Worm (Caenorhabditis elegans) whole organism, late embryonic: ENCODE data around the gene F13H10.1.
"Not testable (repeated sequence)": the region's sequence is repeated elsewhere in the genome, so short reads cannot be mapped to it uniquely, and the experiment has no call there.

ENCODE experiments used
- C08G9.2 ChIP-seq: sonication (generic microtip); optimal IDR thresholded peaks from 2 replicates; lab custom pipeline; 2016; ENCODE audit warnings: mild to moderate bottlenecking, missing genetic modification characterization, moderate library complexity, missing compliant biosample characterization
- C38D4.7 ChIP-seq: fragments of 200-800 bp; sonication (Bioruptor generic); optimal IDR thresholded peaks from 2 replicates; lab custom pipeline; 2018; ENCODE audit warnings: mild to moderate bottlenecking, missing genetic modification characterization, moderate library complexity, missing compliant biosample characterization
- F13H6.1 ChIP-seq: sonication (generic microtip); optimal IDR thresholded peaks from 2 replicates; lab custom pipeline; 2016; ENCODE audit warnings: missing genetic modification characterization, missing compliant biosample characterization
- K02D7.2 ChIP-seq: sonication (generic microtip); optimal IDR thresholded peaks from 2 replicates; lab custom pipeline; 2017; ENCODE audit warnings: mild to moderate bottlenecking, missing genetic modification characterization, missing compliant biosample characterization
- K09A11.1 ChIP-seq: sonication (generic microtip); optimal IDR thresholded peaks from 2 replicates; lab custom pipeline; 2017; ENCODE audit warnings: antibody characterized with exemption, mild to moderate bottlenecking, missing genetic modification characterization, missing compliant biosample characterization; ENCODE audit not compliant: insufficient read depth
- Y22D7AL.16 ChIP-seq: sonication (generic microtip); optimal IDR thresholded peaks from 2 replicates; lab custom pipeline; 2016; ENCODE audit warnings: missing genetic modification characterization, missing compliant biosample characterization
- ama-1 ChIP-seq: fragments of 150-350 bp; optimal IDR thresholded peaks from 2 replicates; lab custom pipeline; 2014
- ceh-19 ChIP-seq: fragments of 200-800 bp; sonication (Bioruptor generic); optimal IDR thresholded peaks from 2 replicates; lab custom pipeline; 2018; ENCODE audit warnings: mild to moderate bottlenecking, missing genetic modification characterization, missing compliant biosample characterization
- ceh-2 ChIP-seq: sonication (generic microtip); optimal IDR thresholded peaks from 2 replicates; lab custom pipeline; 2016; ENCODE audit warnings: missing genotype, missing genetic modification characterization, missing compliant biosample characterization
- ceh-22 ChIP-seq: sonication (generic microtip); optimal IDR thresholded peaks from 2 replicates; lab custom pipeline; 2017; ENCODE audit warnings: missing biosample characterization, missing genetic modification characterization
- ceh-31 ChIP-seq: sonication (generic microtip); optimal IDR thresholded peaks from 2 replicates; lab custom pipeline; 2016; ENCODE audit warnings: missing genetic modification characterization, missing compliant biosample characterization
- ceh-34 ChIP-seq: sonication (generic microtip); optimal IDR thresholded peaks from 2 replicates; lab custom pipeline; 2016; ENCODE audit warnings: mild to moderate bottlenecking, missing genetic modification characterization, missing compliant biosample characterization
- ceh-48 ChIP-seq: sonication (generic microtip); optimal IDR thresholded peaks from 2 replicates; lab custom pipeline; 2016; ENCODE audit warnings: missing genetic modification characterization, inconsistent platforms, missing compliant biosample characterization
- che-1 ChIP-seq: sonication (generic microtip); optimal IDR thresholded peaks from 2 replicates; lab custom pipeline; 2016; ENCODE audit warnings: mild to moderate bottlenecking, missing genetic modification characterization, missing compliant biosample characterization
- elt-2 ChIP-seq: sonication (generic microtip); optimal IDR thresholded peaks from 2 replicates; lab custom pipeline; 2016; ENCODE audit warnings: missing genetic modification reagents, missing genetic modification characterization, missing compliant biosample characterization
- elt-4 ChIP-seq: sonication (generic microtip); optimal IDR thresholded peaks from 2 replicates; lab custom pipeline; 2016; ENCODE audit warnings: missing genetic modification characterization, missing compliant biosample characterization
- eyg-1 ChIP-seq: sonication (generic microtip); optimal IDR thresholded peaks from 2 replicates; lab custom pipeline; 2016; ENCODE audit warnings: missing genotype, missing genetic modification characterization, missing compliant biosample characterization
- fax-1 ChIP-seq: sonication (generic microtip); optimal IDR thresholded peaks from 2 replicates; lab custom pipeline; 2016; ENCODE audit warnings: missing genotype, missing genetic modification characterization, missing compliant biosample characterization
- gmeb-2 ChIP-seq: sonication (generic microtip); optimal IDR thresholded peaks from 2 replicates; lab custom pipeline; 2016; ENCODE audit warnings: missing genetic modification characterization, inconsistent platforms, missing compliant biosample characterization
- hlh-15 ChIP-seq: sonication (generic microtip); optimal IDR thresholded peaks from 2 replicates; lab custom pipeline; 2016; ENCODE audit warnings: missing genetic modification characterization, missing compliant biosample characterization
- hlh-30 ChIP-seq: sonication (generic microtip); optimal IDR thresholded peaks from 2 replicates; lab custom pipeline; 2017; ENCODE audit warnings: antibody characterized with exemption, missing genetic modification characterization, missing compliant biosample characterization; ENCODE audit not compliant: insufficient read depth
- lin-11 ChIP-seq: fragments of 200-800 bp; sonication (Bioruptor generic); optimal IDR thresholded peaks from 2 replicates; lab custom pipeline; 2018; ENCODE audit warnings: mild to moderate bottlenecking, missing genetic modification characterization, missing compliant biosample characterization
- mec-3 ChIP-seq: sonication (generic microtip); optimal IDR thresholded peaks from 2 replicates; lab custom pipeline; 2016; ENCODE audit warnings: borderline replicate concordance, missing genetic modification characterization, missing compliant biosample characterization
- nhr-11 ChIP-seq: fragments of 150-350 bp; optimal IDR thresholded peaks from 2 replicates; lab custom pipeline; 2014; ENCODE audit warnings: missing biosample characterization, missing genetic modification characterization
- nhr-232 ChIP-seq: sonication (generic microtip); optimal IDR thresholded peaks from 2 replicates; lab custom pipeline; 2016; ENCODE audit warnings: missing genetic modification characterization, missing compliant biosample characterization
- odd-2 ChIP-seq: sonication (generic microtip); optimal IDR thresholded peaks from 2 replicates; lab custom pipeline; 2017; ENCODE audit warnings: antibody characterized with exemption, mild to moderate bottlenecking, missing genetic modification characterization, missing compliant biosample characterization
- pag-3 ChIP-seq: sonication (generic microtip); optimal IDR thresholded peaks from 2 replicates; lab custom pipeline; 2016; ENCODE audit warnings: missing compliant biosample characterization, missing genetic modification characterization, borderline replicate concordance
- pax-1 ChIP-seq: fragments of 150-350 bp; optimal IDR thresholded peaks from 2 replicates; lab custom pipeline; 2014; ENCODE audit warnings: missing biosample characterization, missing genetic modification characterization
- rnt-1 ChIP-seq: sonication (generic microtip); optimal IDR thresholded peaks from 2 replicates; lab custom pipeline; 2016; ENCODE audit warnings: missing genetic modification characterization, missing compliant biosample characterization
- sdc-2 ChIP-seq: sonication (generic microtip); optimal IDR thresholded peaks from 2 replicates; lab custom pipeline; 2016; ENCODE audit warnings: missing genotype, missing genetic modification characterization, missing compliant biosample characterization
- sox-2 ChIP-seq: fragments of 200-800 bp; sonication (Bioruptor generic); IDR thresholded peaks from 2 replicates; pipeline ENCODE4 v1.3.6; 2022; ENCODE audit warnings: missing genetic modification reagents, missing genetic modification characterization, missing compliant biosample characterization
- tbx-2 ChIP-seq: sonication (generic microtip); optimal IDR thresholded peaks from 2 replicates; lab custom pipeline; 2016; ENCODE audit warnings: missing genetic modification characterization, missing compliant biosample characterization
- unc-3 ChIP-seq, 2 experiments: fragments of 200-800 bp in 1 of 2; sonication (Bioruptor generic) in 1 of 2; sonication (generic microtip) in 1 of 2; conservative IDR thresholded peaks in 1 of 2; optimal IDR thresholded peaks in 1 of 2; 2 replicates each; pipeline versions ENCODE4 v1.3.6 to Lab custom; 2016 to 2022; ENCODE audit warnings: missing compliant biosample characterization in 2 of 2, missing genetic modification characterization in 2 of 2, missing genetic modification reagents in 1 of 2
- unc-42 ChIP-seq: sonication (generic microtip); optimal IDR thresholded peaks from 2 replicates; lab custom pipeline; 2016; ENCODE audit warnings: missing genotype, missing genetic modification characterization, missing compliant biosample characterization
- unc-55 ChIP-seq: sonication (generic microtip); optimal IDR thresholded peaks from 2 replicates; lab custom pipeline; 2017; ENCODE audit warnings: missing biosample characterization, missing genetic modification reagents, missing genetic modification characterization

Gene F13H10.1

ce11 chrIV:11004273-11004672 lies at the start of gene F13H10.1:
Gene F13H10.1 (plus strand): TSS chrIV:11004573.
- TF ChIP-seq ceh-34 (tag; lab: Kevin White, UChicago) (no peak), odd-2 (tag; lab: Kevin White, UChicago) (no peak), elt-2 (tag; lab: Kevin White, UChicago) (no peak), ceh-31 (no peak), unc-3 (GFP tag; conservative IDR thresholded peaks at IDR 0.05; lab: Robert Waterston, UW) (no peak), unc-3 (tag; optimal IDR thresholded peaks at IDR 0.05; lab: Kevin White, UChicago) (no peak), K02D7.2 (tag; lab: Kevin White, UChicago) (no peak)

- TF ChIP-seq hlh-15 (tag; lab: Kevin White, UChicago); nhr-11 (tag; lab: Kevin White, UChicago); pag-3: not testable (repeated sequence)
Observed at ce11 chrIV:10954955-10955354, 49.4 kb upstream of the F13H10.1 start, which contains the start of gene Y69E1A.4. Gene Y69E1A.4 (plus strand): TSS chrIV:10955255.

- TF ChIP-seq tbx-2 (peak; percentile 22), pax-1 (tag; lab: Kevin White, UChicago) (no peak), ceh-2 (tag; lab: Kevin White, UChicago) (no peak), nhr-11 (tag; lab: Kevin White, UChicago) (no peak), mec-3 (tag; lab: Kevin White, UChicago) (no peak), rnt-1 (tag; lab: Kevin White, UChicago) (no peak), gmeb-2 (tag; lab: Kevin White, UChicago) (no peak), hlh-30 (tag; lab: Kevin White, UChicago) (no peak), unc-55 (GFP tag; lab: Kevin White, UChicago) (peak; percentile 14)
- TF ChIP-seq, all 69 proteins: peak for 2
Observed at ce11 chrIV:10957583-10958229, 46.7 kb upstream of the F13H10.1 start, which contains the start of gene Y69E1A.5. Gene Y69E1A.5 (minus strand): TSS chrIV:10957655.

- no peak for TF ChIP-seq ceh-48
Observed at ce11 chrIV:10958230-10958588, 46.2 kb upstream of the F13H10.1 start, which contains the start of gene sri-19. Gene sri-19 (plus strand): TSS chrIV:10958372.

- TF ChIP-seq lin-11 (tag; lab: Kevin White, UChicago) (no peak), C38D4.7 (GFP tag; lab: Kevin White, UChicago) (no peak), nhr-232 (no peak), fax-1 (tag; lab: Kevin White, UChicago) (no peak), ama-1 (lab: Kevin White, UChicago) (no peak), tbx-2 (no peak), unc-3 (GFP tag; conservative IDR thresholded peaks at IDR 0.05; lab: Robert Waterston, UW) (no peak), unc-3 (tag; optimal IDR thresholded peaks at IDR 0.05; lab: Kevin White, UChicago) (no peak), unc-42 (tag; lab: Kevin White, UChicago) (no peak), F13H6.1 (tag; lab: Kevin White, UChicago) (no peak)
Observed at ce11 chrIV:10964688-10965087, 39.7 kb upstream of the F13H10.1 start.

ce11 chrIV:10966359-10966758 lies 38.0 kb upstream of the F13H10.1 start, which contains the start of the genes aqp-3 and Y69E1A.8:
Gene aqp-3 (minus strand): TSS chrIV:10966459.
Gene Y69E1A.8 (plus strand): TSS chrIV:10966604.
- TF ChIP-seq lin-11 (tag; lab: Kevin White, UChicago) (no peak), Y22D7AL.16 (no peak), ceh-22 (no peak), K09A11.1 (tag; lab: Kevin White, UChicago) (no peak), F13H6.1 (tag; lab: Kevin White, UChicago) (no peak), C08G9.2 (tag; lab: Kevin White, UChicago) (no peak), eyg-1 (tag; lab: Kevin White, UChicago) (no peak), sdc-2 (no peak), ceh-19 (GFP tag; lab: Kevin White, UChicago) (no peak), nhr-232 (no peak), che-1 (tag; lab: Kevin White, UChicago) (no peak), elt-4 (tag; lab: Kevin White, UChicago) (no peak), sox-2 (GFP tag; lab: Robert Waterston, UW) (no peak)
- TF ChIP-seq, all 69 proteins: peak for 0
